Fruit fly (Drosophila melanogaster) whole organism, wandering third instar larva: ENCODE data around the gene CG15027.
A peak's percentile ranks its signal among the peaks of the same experiment; 100 is the strongest.

ENCODE experiments used
- GATAd ChIP-seq: sonication (Bioruptor generic); optimal IDR thresholded peaks from 2 replicates; lab custom pipeline; 2016; ENCODE audit warnings: missing biosample characterization, missing genetic modification characterization
- Hnf4 ChIP-seq: fragments of 200-800 bp; sonication (Bioruptor generic); optimal IDR thresholded peaks from 2 replicates; lab custom pipeline; 2016; ENCODE audit warnings: missing biosample characterization, mild to moderate bottlenecking, missing genetic modification characterization
- N ChIP-seq: fragments of >200 bp; optimal IDR thresholded peaks from 2 replicates; lab custom pipeline; 2018; ENCODE audit warnings: missing biosample characterization, missing external identifiers, missing genetic modification characterization
- Rel ChIP-seq, 2 experiments: fragments of 200-800 bp; sonication (Bioruptor generic) in 1 of 2; optimal IDR thresholded peaks; 2 replicates in 1 of 2; 3 replicates in 1 of 2; lab custom pipeline; 2016 to 2019; ENCODE audit warnings: mild to moderate bottlenecking in 2 of 2, missing biosample characterization in 2 of 2, missing genetic modification characterization in 2 of 2, moderate library complexity in 1 of 2
- Sp1 ChIP-seq: fragments of 200-800 bp; sonication (Bioruptor generic); optimal IDR thresholded peaks from 3 replicates; lab custom pipeline; 2019; ENCODE audit warnings: missing biosample characterization, mild to moderate bottlenecking, missing genetic modification characterization, moderate library complexity
- br ChIP-seq: fragments of 200-800 bp; sonication (Bioruptor generic); optimal IDR thresholded peaks from 2 replicates; lab custom pipeline; 2016; ENCODE audit warnings: missing biosample characterization, missing genetic modification characterization
- h ChIP-seq: fragments of 200-800 bp; sonication (Bioruptor generic); optimal IDR thresholded peaks from 3 replicates; lab custom pipeline; 2016; ENCODE audit warnings: missing biosample characterization, mild to moderate bottlenecking, missing genetic modification characterization
- psq ChIP-seq: fragments of 200-800 bp; sonication (Bioruptor generic); optimal IDR thresholded peaks from 3 replicates; lab custom pipeline; 2017; ENCODE audit warnings: missing biosample characterization, mild to moderate bottlenecking, missing genetic modification characterization, moderate library complexity
- tai ChIP-seq: sonication (Bioruptor generic); optimal IDR thresholded peaks from 2 replicates; lab custom pipeline; 2016; ENCODE audit warnings: missing biosample characterization, missing genetic modification characterization
- usp ChIP-seq: fragments of >200 bp; optimal IDR thresholded peaks from 2 replicates; lab custom pipeline; 2017; ENCODE audit warnings: missing biosample characterization, missing genetic modification characterization

DNA sequence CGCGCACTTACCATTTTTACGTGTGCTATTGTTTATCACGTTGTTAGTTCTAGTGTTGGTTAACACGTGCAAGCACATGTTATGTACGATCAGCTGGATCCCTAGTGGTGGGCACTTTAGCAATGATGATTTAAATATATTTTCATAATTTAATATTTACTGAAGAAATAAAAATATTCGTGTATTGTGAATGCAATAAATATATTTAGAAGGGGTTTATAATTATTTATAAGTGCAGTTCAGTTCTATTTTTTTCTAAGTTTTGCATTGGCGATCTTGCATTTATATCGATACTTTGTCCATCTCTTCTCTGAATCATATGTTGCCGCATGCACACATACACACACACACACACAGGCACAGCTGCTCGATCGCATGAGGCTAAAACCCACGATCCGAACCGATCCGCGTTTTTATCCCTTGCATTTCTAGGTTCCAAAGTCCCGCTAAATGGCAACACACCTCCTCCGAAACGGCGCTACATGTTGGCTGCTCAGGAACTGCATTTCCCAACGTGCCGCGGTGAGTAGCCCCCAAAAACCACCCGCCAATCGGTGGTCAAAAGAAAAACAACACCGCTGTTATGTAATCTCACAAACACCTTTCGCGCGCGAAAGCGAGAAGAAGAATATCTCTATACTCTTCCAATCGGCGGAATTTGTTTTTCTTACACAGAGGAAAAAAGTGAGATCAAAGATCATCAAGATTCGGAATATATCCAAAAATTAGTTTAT lies at the start of gene CG15027, which contains the start of gene Dbct:
- TF ChIP-seq psq (GFP tag; lab: Kevin White, UChicago) (peak; percentile 69), GATAd (GFP tag; lab: Kevin White, UChicago) (no peak), tai (GFP tag; lab: Kevin White, UChicago) (peak; percentile 70), Sp1 (peak; percentile 77), h (GFP tag; lab: Kevin White, UChicago) (peak; percentile 82), br (GFP tag; lab: Kevin White, UChicago) (peak; percentile 42), Hnf4 (peak; percentile 63), N (GFP tag; lab: Kevin White, UChicago) (no peak), Rel (GFP tag; optimal IDR thresholded peaks at IDR 0.05; lab: Kevin White, UChicago) (peak; percentile 2), Rel (tag; optimal IDR thresholded peaks at IDR 0.05; lab: Kevin White, UChicago) (peak; percentile 52), usp (GFP tag; lab: Kevin White, UChicago) (no peak)
